Fruit fly (Drosophila melanogaster) whole organism, embryonic: ENCODE measurements around the gene CG17572.

Experiments
- Adf1 ChIP-seq: fragments of 200-800 bp; sonication (Bioruptor generic); IDR thresholded peaks from 2 replicates; pipeline ENCODE4 v1.3.6; 2022; ENCODE audit warnings: missing biosample characterization, missing genetic modification characterization
- Atf3 ChIP-seq: fragments of 200-800 bp; sonication (Bioruptor generic); optimal IDR thresholded peaks from 3 replicates; lab custom pipeline; 2016; ENCODE audit warnings: missing biosample characterization, missing genetic modification characterization
- BEAF-32 ChIP-seq: fragments of 200-800 bp; sonication (Bioruptor generic); optimal IDR thresholded peaks from 3 replicates; lab custom pipeline; 2017; ENCODE audit warnings: missing biosample characterization, missing genetic modification characterization, mild to moderate bottlenecking, moderate library complexity, missing genetic modification reagents
- Bgb ChIP-seq: fragments of 200-800 bp; sonication (Bioruptor generic); IDR thresholded peaks from 2 replicates; pipeline ENCODE4 v1.3.6; 2022; ENCODE audit warnings: missing biosample characterization, missing genetic modification characterization; ENCODE audit not compliant: partially characterized antibody
- CG1024 ChIP-seq: fragments of 200-800 bp; sonication (Bioruptor generic); IDR thresholded peaks from 2 replicates; pipeline ENCODE4 v1.3.6; 2022; ENCODE audit warnings: missing biosample characterization, missing genetic modification characterization
- CG11093 ChIP-seq: fragments of 200-800 bp; sonication (Bioruptor generic); IDR thresholded peaks from 3 replicates; pipeline ENCODE4 v1.3.6; 2022; ENCODE audit warnings: missing biosample characterization, missing genetic modification characterization
- CG12942 ChIP-seq: fragments of 200-800 bp; sonication (Bioruptor generic); optimal IDR thresholded peaks from 3 replicates; lab custom pipeline; 2016; ENCODE audit warnings: missing biosample characterization, missing genetic modification characterization
- CG1602 ChIP-seq: fragments of 200-800 bp; sonication (Bioruptor generic); optimal IDR thresholded peaks from 3 replicates; lab custom pipeline; 2016; ENCODE audit warnings: missing biosample characterization, missing genetic modification characterization
- CG17361 ChIP-seq: fragments of 200-800 bp; sonication (Bioruptor generic); IDR thresholded peaks from 3 replicates; pipeline ENCODE4 v1.3.6; 2022; ENCODE audit warnings: missing biosample characterization, missing genetic modification characterization
- CG17802 ChIP-seq: fragments of 200-800 bp; sonication (Bioruptor generic); optimal IDR thresholded peaks from 2 replicates; lab custom pipeline; 2018; ENCODE audit warnings: missing biosample characterization, mild to moderate bottlenecking, missing genetic modification characterization, moderate library complexity
- CG2116 ChIP-seq: fragments of 200-800 bp; sonication (Bioruptor generic); optimal IDR thresholded peaks from 3 replicates; lab custom pipeline; 2018; ENCODE audit warnings: missing biosample characterization, mild to moderate bottlenecking, missing genetic modification characterization
- CG2120 ChIP-seq: fragments of 200-800 bp; sonication (Bioruptor generic); optimal IDR thresholded peaks from 3 replicates; lab custom pipeline; 2016; ENCODE audit warnings: missing biosample characterization, missing genetic modification characterization
- CG3995 ChIP-seq: fragments of 200-800 bp; sonication (Bioruptor generic); optimal IDR thresholded peaks from 3 replicates; lab custom pipeline; 2016; ENCODE audit warnings: missing biosample characterization, missing genetic modification characterization
- CG7786 ChIP-seq: fragments of 200-800 bp; sonication (Bioruptor generic); optimal IDR thresholded peaks from 2 replicates; lab custom pipeline; 2016; ENCODE audit warnings: missing biosample characterization, missing genetic modification characterization
- CG7928 ChIP-seq: fragments of 200-800 bp; sonication (Bioruptor generic); optimal IDR thresholded peaks from 2 replicates; lab custom pipeline; 2017; ENCODE audit warnings: missing biosample characterization, mild to moderate bottlenecking, missing genetic modification characterization
- D19A ChIP-seq: fragments of 200-800 bp; optimal IDR thresholded peaks from 3 replicates; lab custom pipeline; 2019; ENCODE audit warnings: missing biosample characterization, mild to moderate bottlenecking, missing genetic modification characterization, moderate library complexity
- Dfd ChIP-seq, 2 experiments: fragments of >200 bp; optimal IDR thresholded peaks; 2 replicates each; lab custom pipeline; 2017; ENCODE audit warnings: missing biosample characterization in 2 of 2, missing genetic modification characterization in 2 of 2
- Dll ChIP-seq: fragments of 200-800 bp; sonication (Bioruptor generic); IDR thresholded peaks from 4 replicates; pipeline ENCODE4 v1.3.6; 2022; ENCODE audit warnings: missing biosample characterization, missing genetic modification characterization; ENCODE audit not compliant: partially characterized antibody
- Doc3 ChIP-seq: fragments of 200-800 bp; sonication (Bioruptor generic); IDR thresholded peaks from 3 replicates; pipeline ENCODE4 v1.3.6; 2022; ENCODE audit warnings: missing biosample characterization, missing genetic modification characterization; ENCODE audit not compliant: partially characterized antibody
- Fer2 ChIP-seq: fragments of 200-800 bp; sonication (Bioruptor generic); optimal IDR thresholded peaks from 2 replicates; lab custom pipeline; 2018; ENCODE audit warnings: missing biosample characterization, mild to moderate bottlenecking, missing genetic modification characterization, moderate library complexity
- Kr ChIP-seq: fragments of 200-800 bp; sonication (Bioruptor generic); optimal IDR thresholded peaks from 2 replicates; lab custom pipeline; 2017; ENCODE audit warnings: missing biosample characterization, mild to moderate bottlenecking, missing genetic modification characterization
- Oaz ChIP-seq: fragments of 200-800 bp; sonication (Bioruptor generic); IDR thresholded peaks from 2 replicates; pipeline ENCODE4 v1.3.6; 2022; ENCODE audit warnings: missing biosample characterization, missing genetic modification characterization
- Pdp1 ChIP-seq, 2 experiments: fragments of 200-800 bp; sonication (Bioruptor generic); optimal IDR thresholded peaks; 3 replicates each; lab custom pipeline; 2016; ENCODE audit warnings: missing biosample characterization in 2 of 2, missing genetic modification characterization in 2 of 2, mild to moderate bottlenecking in 1 of 2, moderate library complexity in 1 of 2
- Rx ChIP-seq: fragments of 200-800 bp; sonication (Bioruptor generic); IDR thresholded peaks from 2 replicates; pipeline ENCODE4 v1.3.6; 2022; ENCODE audit warnings: missing biosample characterization, missing genetic modification characterization
- Side ChIP-seq: fragments of 200-800 bp; sonication (Bioruptor generic); optimal IDR thresholded peaks from 2 replicates; lab custom pipeline; 2016; ENCODE audit warnings: missing biosample characterization, missing genetic modification characterization
- Spps ChIP-seq: fragments of 200-800 bp; sonication (Bioruptor generic); optimal IDR thresholded peaks from 2 replicates; lab custom pipeline; 2018; ENCODE audit warnings: missing biosample characterization, mild to moderate bottlenecking, missing genetic modification characterization
- br ChIP-seq: fragments of >200 bp; optimal IDR thresholded peaks from 2 replicates; lab custom pipeline; 2017
- chm ChIP-seq: fragments of 200-800 bp; sonication (Bioruptor generic); IDR thresholded peaks from 2 replicates; pipeline ENCODE4 v1.3.6; 2022; ENCODE audit warnings: missing biosample characterization, missing genetic modification characterization
- danr ChIP-seq: fragments of 200-800 bp; sonication (Bioruptor generic); IDR thresholded peaks from 2 replicates; pipeline ENCODE4 v1.3.6; 2022; ENCODE audit warnings: missing biosample characterization, missing genetic modification characterization
- dysf ChIP-seq: fragments of 200-800 bp; sonication (Bioruptor generic); IDR thresholded peaks from 3 replicates; pipeline ENCODE4 v1.3.6; 2022; ENCODE audit warnings: missing biosample characterization, missing genetic modification characterization
- emc ChIP-seq: fragments of 200-800 bp; sonication (Bioruptor generic); optimal IDR thresholded peaks from 2 replicates; lab custom pipeline; 2016; ENCODE audit warnings: missing biosample characterization, missing genetic modification characterization
- fu2 ChIP-seq: fragments of 200-800 bp; sonication (Bioruptor generic); optimal IDR thresholded peaks from 2 replicates; lab custom pipeline; 2016; ENCODE audit warnings: missing biosample characterization, missing genetic modification characterization
- luna ChIP-seq: fragments of 200-800 bp; sonication (Bioruptor generic); optimal IDR thresholded peaks from 2 replicates; lab custom pipeline; 2016; ENCODE audit warnings: missing biosample characterization, missing genetic modification characterization
- peb ChIP-seq: fragments of 200-800 bp; sonication (Bioruptor generic); IDR thresholded peaks from 2 replicates; pipeline ENCODE4 v1.3.6; 2022; ENCODE audit warnings: missing biosample characterization, missing genetic modification characterization
- pfk ChIP-seq: fragments of 200-800 bp; sonication (Bioruptor generic); optimal IDR thresholded peaks from 2 replicates; lab custom pipeline; 2018; ENCODE audit warnings: missing biosample characterization, mild to moderate bottlenecking, missing genetic modification characterization, moderate library complexity
- pum ChIP-seq: fragments of 200-800 bp; sonication (Bioruptor generic); optimal IDR thresholded peaks from 2 replicates; lab custom pipeline; 2016; ENCODE audit warnings: missing biosample characterization, missing genetic modification characterization
- sim ChIP-seq: fragments of 200-800 bp; sonication (Bioruptor generic); IDR thresholded peaks from 2 replicates; pipeline ENCODE4 v1.3.6; 2022; ENCODE audit warnings: missing biosample characterization, missing genetic modification characterization
- stc ChIP-seq: fragments of 200-800 bp; sonication (Bioruptor generic); IDR thresholded peaks from 2 replicates; pipeline ENCODE4 v1.3.6; 2022; ENCODE audit warnings: missing biosample characterization, missing genetic modification characterization
- tap ChIP-seq: fragments of 200-800 bp; optimal IDR thresholded peaks from 3 replicates; lab custom pipeline; 2019; ENCODE audit warnings: missing biosample characterization, mild to moderate bottlenecking, missing genetic modification characterization, moderate library complexity
- tx ChIP-seq: fragments of 200-800 bp; sonication (Bioruptor generic); optimal IDR thresholded peaks from 2 replicates; lab custom pipeline; 2016; ENCODE audit warnings: missing biosample characterization, missing genetic modification characterization
- wor ChIP-seq: fragments of 200-800 bp; sonication (Bioruptor generic); IDR thresholded peaks from 2 replicates; pipeline ENCODE4 v1.3.6; 2022; ENCODE audit warnings: missing biosample characterization, missing genetic modification characterization
- zen2 ChIP-seq: fragments of 200-800 bp; sonication (Bioruptor generic); IDR thresholded peaks from 3 replicates; pipeline ENCODE4 v1.3.6; 2022; ENCODE audit warnings: missing biosample characterization, missing genetic modification characterization; ENCODE audit not compliant: partially characterized antibody

The CG17572 gene

DNA sequence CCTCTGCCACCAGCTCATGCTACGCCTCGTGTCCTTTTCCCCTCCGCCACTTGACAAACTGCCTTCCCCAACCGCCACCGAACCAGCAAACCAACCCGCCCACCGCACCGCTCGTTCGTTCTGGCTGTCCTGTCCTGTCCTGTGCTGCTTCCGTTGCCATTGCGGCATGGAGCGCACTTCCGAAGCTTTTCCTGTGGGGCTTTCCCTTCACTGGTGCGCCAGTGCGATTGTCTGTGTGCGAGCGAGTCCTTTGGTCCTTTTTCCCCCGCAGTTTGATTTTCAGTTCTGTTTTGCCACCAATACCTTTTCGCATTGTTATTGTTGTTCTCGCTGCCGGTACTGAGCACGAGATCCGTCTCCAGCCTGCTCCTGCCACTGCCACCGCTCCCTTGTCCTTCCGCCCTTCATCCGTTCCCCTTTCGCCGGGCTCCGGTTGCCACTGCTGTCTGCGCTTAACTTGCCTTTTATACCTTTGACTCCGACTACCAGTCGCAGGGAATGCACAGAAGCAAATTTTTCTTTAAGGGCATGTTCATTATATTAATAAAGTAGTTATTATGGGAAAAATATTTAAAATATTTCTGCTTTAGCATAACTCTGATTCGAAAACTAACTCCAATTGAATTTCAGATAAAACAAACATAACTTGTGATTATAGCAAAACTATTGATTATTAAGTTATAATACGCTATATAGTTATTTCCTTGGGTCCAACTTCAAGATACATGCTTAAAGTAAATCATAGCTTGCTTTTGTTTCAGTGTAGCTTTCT is 49.8 kb downstream of the CG17572 start (continued):
- TF ChIP-seq danr (GFP tag; lab: Robert Waterston, UW) = no peak
- TF ChIP-seq Atf3 (GFP tag; lab: Kevin White, UChicago) = no peak
- TF ChIP-seq wor (GFP tag; lab: Robert Waterston, UW) = peak; percentile 47; the same call in 1 of the 2 replicates
- no peak for TF ChIP-seq Rx (GFP tag; lab: Robert Waterston, UW)
- peak; percentile 14 for TF ChIP-seq CG17802
- peak; percentile 17 for TF ChIP-seq pum (GFP tag; lab: Kevin White, UChicago)
- TF ChIP-seq CG2116 (GFP tag; lab: Kevin White, UChicago) = no peak
- TF ChIP-seq emc (GFP tag; lab: Kevin White, UChicago) = no peak
- no peak; the same call in 1 of the 2 replicates for TF ChIP-seq Bgb
- no peak for TF ChIP-seq Doc3 (GFP tag; lab: Robert Waterston, UW)
- peak; percentile 27 for TF ChIP-seq CG7928
- no peak for TF ChIP-seq Side (GFP tag; lab: Kevin White, UChicago)
- peak; percentile 89 for TF ChIP-seq CG17361
- no peak for TF ChIP-seq Kr
- no peak for TF ChIP-seq CG1024 (GFP tag; lab: Robert Waterston, UW)
- TF ChIP-seq D19A = peak; percentile 83
- TF ChIP-seq Oaz = no peak
- TF ChIP-seq Pdp1 (GFP tag; optimal IDR thresholded peaks at IDR 0.05; lab: Kevin White, UChicago) = peak in 1 of 2 experiments; percentile 35
- no peak for TF ChIP-seq CG3995 (GFP tag; lab: Kevin White, UChicago)
- no peak for TF ChIP-seq pfk (GFP tag; lab: Kevin White, UChicago)
- peak; percentile 10; the same call in 1 of the 3 replicates for TF ChIP-seq CG11093
- TF ChIP-seq stc (GFP tag; lab: Robert Waterston, UW) = peak; percentile 41; the same call in 1 of the 2 replicates
- peak; percentile 57 for TF ChIP-seq Fer2 (tag; lab: Kevin White, UChicago)
- TF ChIP-seq Dll (GFP tag; lab: Robert Waterston, UW) = no peak
- no peak for TF ChIP-seq BEAF-32
- TF ChIP-seq fu2 (GFP tag; lab: Kevin White, UChicago) = no peak
- TF ChIP-seq sim (GFP tag; lab: Robert Waterston, UW) = no peak
- no peak; the same call in 1 of the 2 replicates for TF ChIP-seq peb (GFP tag; lab: Robert Waterston, UW)
- no peak for TF ChIP-seq zen2 (GFP tag; lab: Robert Waterston, UW)
- TF ChIP-seq Dfd (GFP tag; optimal IDR thresholded peaks at IDR 0.05; lab: Kevin White, UChicago) = no peak
- 0 out of 2 replicates have a peak, but pooled peaks have one; percentile 16 for TF ChIP-seq chm (GFP tag; lab: Robert Waterston, UW)
- TF ChIP-seq CG12942 = peak; percentile 35
- TF ChIP-seq tap (tag; lab: Kevin White, UChicago) = peak; percentile 74
- no peak for TF ChIP-seq luna (GFP tag; lab: Kevin White, UChicago)
- TF ChIP-seq CG7786 (GFP tag; lab: Kevin White, UChicago) = no peak
- TF ChIP-seq br = no peak
- TF ChIP-seq dysf (GFP tag; lab: Robert Waterston, UW) = peak; percentile 72; the same call in 2 of the 3 replicates
- peak; percentile 75 for TF ChIP-seq CG2120 (GFP tag; lab: Kevin White, UChicago)
- peak; percentile 53; the same call in 1 of the 2 replicates for TF ChIP-seq Adf1 (GFP tag; lab: Robert Waterston, UW)
- no peak for TF ChIP-seq tx (GFP tag; lab: Kevin White, UChicago)
- TF ChIP-seq CG1602 (GFP tag; lab: Kevin White, UChicago) = no peak
- no peak for TF ChIP-seq Spps
